Fruit fly (Drosophila melanogaster) Kc167 (cell line): ENCODE measurements around the gene CG7702.

Experiments used
- Myc ChIP-seq: fragments of >200 bp; optimal IDR thresholded peaks from 2 replicates; lab custom pipeline; 2017; ENCODE audit warnings: missing external identifiers
- h ChIP-seq: fragments of >200 bp; optimal IDR thresholded peaks from 3 replicates; lab custom pipeline; 2018; ENCODE audit warnings: missing external identifiers
- psq ChIP-seq: fragments of >200 bp; optimal IDR thresholded peaks from 2 replicates; lab custom pipeline; 2017; ENCODE audit warnings: missing external identifiers
- ttk ChIP-seq: sonication (Bioruptor generic); optimal IDR thresholded peaks from 2 replicates; lab custom pipeline; 2017; ENCODE audit warnings: missing external identifiers

dm6 chr3R:18633099-18633498, 36.1 kb upstream of the CG7702 start:
- TF ChIP-seq Myc (lab: Kevin White, UChicago) (no peak), psq (no peak), ttk (lab: Kevin White, UChicago) (no peak), h (no peak)
